Worm (Caenorhabditis elegans) whole organism, young adult: ENCODE data around the gene kreg-1.

Source experiments
- B0336.3 ChIP-seq: fragments of 200-800 bp; sonication (Bioruptor generic); IDR thresholded peaks from 2 replicates; pipeline ENCODE4 v1.3.6; 2022; ENCODE audit warnings: missing genetic modification characterization, missing compliant biosample characterization
- D2030.7 ChIP-seq: fragments of 200-800 bp; sonication (Bioruptor generic); IDR thresholded peaks from 2 replicates; pipeline ENCODE4 v1.3.6; 2022; ENCODE audit warnings: missing genetic modification reagents, missing genetic modification characterization, missing compliant biosample characterization
- F23B12.7 ChIP-seq: sonication (generic microtip); optimal IDR thresholded peaks from 2 replicates; lab custom pipeline; 2017; ENCODE audit warnings: missing genetic modification characterization, mild to moderate bottlenecking, missing compliant biosample characterization, antibody characterized with exemption, moderate library complexity; ENCODE audit not compliant: insufficient read depth
- F37B4.10 ChIP-seq: fragments of 200-800 bp; sonication (Bioruptor generic); IDR thresholded peaks from 2 replicates; pipeline ENCODE4 v1.3.6; 2022; ENCODE audit warnings: missing genetic modification characterization, missing compliant biosample characterization
- K11D2.4 ChIP-seq: fragments of 200-800 bp; sonication (Bioruptor generic); IDR thresholded peaks from 2 replicates; pipeline ENCODE4 v1.3.6; 2022; ENCODE audit warnings: missing genetic modification reagents, missing genetic modification characterization, missing compliant biosample characterization
- aptf-3 ChIP-seq: fragments of 200-800 bp; sonication (Bioruptor generic); IDR thresholded peaks from 2 replicates; pipeline ENCODE4 v1.3.6; 2022; ENCODE audit warnings: missing genetic modification characterization, missing compliant biosample characterization
- atf-7 ChIP-seq: sonication (generic microtip); optimal IDR thresholded peaks from 2 replicates; lab custom pipeline; 2017; ENCODE audit warnings: mild to moderate bottlenecking, missing genetic modification characterization, missing compliant biosample characterization
- attf-3 ChIP-seq: fragments of 200-800 bp; sonication (Bioruptor generic); conservative IDR thresholded peaks from 2 replicates; pipeline ENCODE4 v1.3.6; 2022; ENCODE audit warnings: missing genetic modification reagents, missing genetic modification characterization, missing compliant biosample characterization
- attf-5 ChIP-seq: fragments of 200-800 bp; sonication (Bioruptor generic); optimal IDR thresholded peaks from 2 replicates; lab custom pipeline; 2018; ENCODE audit warnings: mild to moderate bottlenecking, missing genetic modification characterization, missing compliant biosample characterization
- bed-1 ChIP-seq: fragments of 200-800 bp; sonication (Bioruptor generic); IDR thresholded peaks from 2 replicates; pipeline ENCODE4 v1.3.6; 2022; ENCODE audit warnings: missing genetic modification reagents, missing genetic modification characterization, missing compliant biosample characterization
- cebp-1 ChIP-seq, 2 experiments: fragments of 200-800 bp in 1 of 2; sonication (Bioruptor generic) in 1 of 2; sonication (generic microtip) in 1 of 2; IDR thresholded peaks in 1 of 2; optimal IDR thresholded peaks in 1 of 2; 2 replicates each; pipeline versions ENCODE4 v1.3.6 to Lab custom; 2017 to 2022; ENCODE audit warnings: missing compliant biosample characterization in 2 of 2, missing genetic modification characterization in 2 of 2, mild to moderate bottlenecking in 1 of 2, missing genetic modification reagents in 1 of 2, moderate library complexity in 1 of 2
- ceh-100 ChIP-seq: fragments of 200-800 bp; sonication (Bioruptor generic); IDR thresholded peaks from 2 replicates; pipeline ENCODE4 v1.3.6; 2022; ENCODE audit warnings: missing genetic modification reagents, missing genetic modification characterization, missing compliant biosample characterization
- ceh-27 ChIP-seq: fragments of 200-800 bp; sonication (Bioruptor generic); optimal IDR thresholded peaks from 2 replicates; lab custom pipeline; 2018; ENCODE audit warnings: mild to moderate bottlenecking, missing genetic modification characterization, moderate library complexity, missing compliant biosample characterization
- chd-7 ChIP-seq: sonication (generic microtip); optimal IDR thresholded peaks from 2 replicates; lab custom pipeline; 2016; ENCODE audit warnings: mild to moderate bottlenecking, missing genetic modification characterization, moderate library complexity, missing compliant biosample characterization
- egl-44 ChIP-seq: fragments of 200-800 bp; sonication (Bioruptor generic); IDR thresholded peaks from 2 replicates; pipeline ENCODE4 v1.3.6; 2022; ENCODE audit warnings: missing genetic modification reagents, missing genetic modification characterization, missing compliant biosample characterization
- ekl-4 ChIP-seq: fragments of 200-800 bp; sonication (Bioruptor generic); IDR thresholded peaks from 2 replicates; pipeline ENCODE4 v1.3.6; 2022; ENCODE audit warnings: missing genetic modification reagents, missing genetic modification characterization, missing compliant biosample characterization
- fkh-3 ChIP-seq: sonication (generic microtip); optimal IDR thresholded peaks from 2 replicates; lab custom pipeline; 2016; ENCODE audit warnings: mild to moderate bottlenecking, missing genetic modification characterization, missing compliant biosample characterization
- hmg-20 ChIP-seq: fragments of 200-800 bp; sonication (Bioruptor generic); IDR thresholded peaks from 2 replicates; pipeline ENCODE4 v1.3.6; 2022; ENCODE audit warnings: missing genetic modification reagents, missing genetic modification characterization, missing compliant biosample characterization
- hrde-1 ChIP-seq: sonication (generic microtip); optimal IDR thresholded peaks from 2 replicates; lab custom pipeline; 2016; ENCODE audit warnings: missing genetic modification characterization, mild to moderate bottlenecking, missing compliant biosample characterization, moderate library complexity, missing genotype, missing genetic modification reagents, borderline replicate concordance
- hsf-1 ChIP-seq: fragments of 200-800 bp; sonication (Bioruptor generic); IDR thresholded peaks from 2 replicates; pipeline ENCODE4 v1.3.6; 2022; ENCODE audit warnings: missing genetic modification reagents, missing genetic modification characterization, missing compliant biosample characterization
- let-607 ChIP-seq, 2 experiments: fragments of 200-800 bp in 1 of 2; sonication (Bioruptor generic) in 1 of 2; sonication (generic microtip) in 1 of 2; optimal IDR thresholded peaks; 2 replicates each; lab custom pipeline; 2016 to 2018; ENCODE audit warnings: mild to moderate bottlenecking in 2 of 2, missing compliant biosample characterization in 2 of 2, missing genetic modification characterization in 2 of 2, moderate library complexity in 2 of 2, missing genotype in 1 of 2
- lin-26 ChIP-seq: fragments of 200-800 bp; sonication (Bioruptor generic); IDR thresholded peaks from 2 replicates; pipeline ENCODE4 v1.3.6; 2022; ENCODE audit warnings: missing genetic modification reagents, missing genetic modification characterization, missing compliant biosample characterization
- lin-35 ChIP-seq, 3 experiments: fragments of 150-350 bp in 2 of 3; sonication (generic microtip) in 1 of 3; optimal IDR thresholded peaks; 2 replicates each; lab custom pipeline; 2014 to 2018; ENCODE audit warnings: missing biosample characterization in 3 of 3, missing genetic modification characterization in 3 of 3, missing genetic modification reagents in 3 of 3
- lin-40 ChIP-seq: sonication (generic microtip); optimal IDR thresholded peaks from 2 replicates; lab custom pipeline; 2016; ENCODE audit warnings: missing genetic modification characterization, mild to moderate bottlenecking, missing compliant biosample characterization, missing genotype, missing genetic modification reagents
- lsl-1 ChIP-seq: fragments of 200-800 bp; sonication (Bioruptor generic); optimal IDR thresholded peaks from 2 replicates; lab custom pipeline; 2018; ENCODE audit warnings: mild to moderate bottlenecking, missing genetic modification characterization, moderate library complexity, missing compliant biosample characterization
- lsy-27 ChIP-seq: sonication (generic microtip); optimal IDR thresholded peaks from 2 replicates; lab custom pipeline; 2017; ENCODE audit warnings: missing genetic modification characterization, mild to moderate bottlenecking, missing compliant biosample characterization, antibody characterized with exemption, missing genotype, borderline replicate concordance; ENCODE audit not compliant: insufficient read depth
- madf-3 ChIP-seq: fragments of 200-800 bp; sonication (Bioruptor generic); IDR thresholded peaks from 2 replicates; pipeline ENCODE4 v1.3.6; 2022; ENCODE audit warnings: missing genetic modification reagents, missing genetic modification characterization, missing compliant biosample characterization
- madf-6 ChIP-seq: fragments of 200-800 bp; sonication (Bioruptor generic); IDR thresholded peaks from 2 replicates; pipeline ENCODE4 v1.3.6; 2022; ENCODE audit warnings: missing genetic modification reagents, missing genetic modification characterization, missing compliant biosample characterization
- madf-8 ChIP-seq: fragments of 200-800 bp; sonication (Bioruptor generic); conservative IDR thresholded peaks from 2 replicates; pipeline ENCODE4 v1.3.6; 2022; ENCODE audit warnings: missing genetic modification reagents, missing genetic modification characterization, missing compliant biosample characterization
- nfyb-1 ChIP-seq: fragments of 200-800 bp; sonication (Bioruptor generic); IDR thresholded peaks from 2 replicates; pipeline ENCODE4 v1.3.6; 2022; ENCODE audit warnings: missing genetic modification reagents, missing genetic modification characterization, missing compliant biosample characterization
- nhr-80 ChIP-seq: sonication (generic microtip); optimal IDR thresholded peaks from 2 replicates; lab custom pipeline; 2016; ENCODE audit warnings: missing genetic modification characterization, missing compliant biosample characterization
- nhr-90 ChIP-seq: sonication (generic microtip); optimal IDR thresholded peaks from 2 replicates; lab custom pipeline; 2016; ENCODE audit warnings: missing genotype, mild to moderate bottlenecking, missing genetic modification characterization, missing compliant biosample characterization
- pbrm-1 ChIP-seq: fragments of 200-800 bp; sonication (Bioruptor generic); IDR thresholded peaks from 2 replicates; pipeline ENCODE4 v1.3.6; 2022; ENCODE audit warnings: missing genetic modification reagents, missing genetic modification characterization, missing compliant biosample characterization
- pha-4 ChIP-seq: fragments of 150-350 bp; sonication (generic microtip); optimal IDR thresholded peaks from 2 replicates; lab custom pipeline; 2014; ENCODE audit warnings: missing biosample characterization, missing genetic modification reagents, missing genetic modification characterization
- snpc-4 ChIP-seq, 5 experiments: fragments of 150-350 bp in 1 of 5; sonication (generic microtip) in 4 of 5; optimal IDR thresholded peaks; 2 replicates each; lab custom pipeline; 2014 to 2018; ENCODE audit warnings: missing genetic modification characterization in 5 of 5, missing biosample characterization in 3 of 5, antibody characterized with exemption in 2 of 5, mild to moderate bottlenecking in 2 of 5, missing compliant biosample characterization in 2 of 5, missing genotype in 2 of 5, moderate library complexity in 2 of 5, missing genetic modification reagents in 1 of 5
- somi-1 ChIP-seq: fragments of 200-800 bp; sonication (Bioruptor generic); optimal IDR thresholded peaks from 2 replicates; lab custom pipeline; 2018; ENCODE audit warnings: mild to moderate bottlenecking, missing genetic modification characterization, missing compliant biosample characterization
- tbp1 ChIP-seq: fragments of 200-800 bp; sonication (Bioruptor generic); optimal IDR thresholded peaks from 2 replicates; lab custom pipeline; 2018; ENCODE audit warnings: mild to moderate bottlenecking, missing genetic modification characterization, missing compliant biosample characterization
- tbx-9 ChIP-seq: sonication (generic microtip); optimal IDR thresholded peaks from 2 replicates; lab custom pipeline; 2016; ENCODE audit warnings: borderline replicate concordance, missing genetic modification characterization, inconsistent platforms, missing compliant biosample characterization
- unc-62 ChIP-seq: fragments of 150-350 bp; optimal IDR thresholded peaks from 2 replicates; lab custom pipeline; 2014; ENCODE audit warnings: missing biosample characterization, missing genetic modification reagents, missing genetic modification characterization
- ztf-26 ChIP-seq: sonication (generic microtip); optimal IDR thresholded peaks from 2 replicates; lab custom pipeline; 2017; ENCODE audit warnings: missing genetic modification characterization, missing compliant biosample characterization
- ztf-3 ChIP-seq: fragments of 200-800 bp; sonication (Bioruptor generic); optimal IDR thresholded peaks from 2 replicates; lab custom pipeline; 2018; ENCODE audit warnings: mild to moderate bottlenecking, missing genetic modification characterization, missing compliant biosample characterization

Gene kreg-1

DNA sequence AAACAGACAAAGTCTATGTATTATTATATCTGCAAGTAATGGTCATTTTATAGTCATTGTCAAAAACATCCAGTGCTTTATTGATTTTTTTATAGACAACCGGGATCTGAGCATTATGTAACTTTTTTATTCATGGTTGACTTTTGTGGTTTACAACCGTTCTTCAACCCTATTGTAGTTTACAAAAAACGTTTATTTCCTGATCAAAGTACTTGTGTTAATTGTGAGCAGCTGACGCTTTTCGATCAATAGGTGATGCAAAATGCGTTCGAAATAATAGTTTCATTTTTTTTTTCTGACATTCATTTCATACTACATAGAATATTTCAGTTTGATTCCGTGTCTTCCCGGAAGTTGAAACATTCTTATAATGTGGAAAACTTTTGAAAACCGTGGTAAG is 36.8 kb upstream of the kreg-1 start, which contains the start of the genes K09E2.2 and K09E2.3:
Gene K09E2.2, plus strand, starts transcription at position 301 of the 400 bp plus-strand sequence.
Gene K09E2.3, plus strand, starts transcription at position 325 of the 400 bp plus-strand sequence.
- TF ChIP-seq lsy-27 (tag; lab: Kevin White, UChicago) (no peak), K11D2.4 (GFP tag; lab: Robert Waterston, UW) (no peak), D2030.7 (no peak), hmg-20 (no peak), madf-6 (GFP tag; lab: Robert Waterston, UW) (no peak), fkh-3 (tag; lab: Kevin White, UChicago) (no peak), attf-3 (GFP tag; lab: Robert Waterston, UW) (no peak), ceh-27 (GFP tag; lab: Kevin White, UChicago) (no peak), F37B4.10 (GFP tag; lab: Robert Waterston, UW) (no peak), attf-5 (GFP tag; lab: Kevin White, UChicago) (no peak), lin-40 (no peak), hsf-1 (no peak), ekl-4 (GFP tag; lab: Robert Waterston, UW) (no peak), madf-3 (no peak), bed-1 (GFP tag; lab: Robert Waterston, UW) (no peak), atf-7 (no peak), snpc-4 (GFP tag; optimal IDR thresholded peaks at IDR 0.05; lab: Kevin White, UChicago) (no peak), snpc-4 (tag; optimal IDR thresholded peaks at IDR 0.05; lab: Kevin White, UChicago) (no peak), pbrm-1 (GFP tag; lab: Robert Waterston, UW) (no peak), madf-8 (GFP tag; lab: Robert Waterston, UW) (no peak)

DNA sequence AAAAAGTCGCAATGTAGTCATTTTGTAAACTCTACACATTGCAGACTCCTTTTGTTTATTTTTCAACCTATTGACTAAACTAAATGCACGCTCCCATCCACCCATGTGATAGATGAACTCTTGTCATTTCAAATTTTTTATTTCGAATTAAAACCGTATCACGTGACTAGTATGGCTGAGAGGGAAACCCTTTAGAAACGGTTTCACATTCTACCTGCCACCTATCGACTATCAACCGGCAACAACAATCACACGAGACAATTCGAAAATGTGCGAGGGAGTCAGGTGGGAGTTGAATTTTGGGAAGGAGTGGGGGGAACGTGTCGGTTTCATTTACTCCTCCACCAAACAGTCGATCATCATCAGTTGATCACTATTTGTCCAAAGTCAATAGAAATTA is 35.0 kb upstream of the kreg-1 start:
- peak; percentile 24 for TF ChIP-seq nhr-90 (tag; lab: Kevin White, UChicago)
- TF ChIP-seq somi-1 (GFP tag; lab: Kevin White, UChicago), result peak; percentile 76
- peak; percentile 70 for TF ChIP-seq attf-5 (GFP tag; lab: Kevin White, UChicago)
- peak; percentile 29 for TF ChIP-seq tbp1 (GFP tag; lab: Kevin White, UChicago)
- no peak for TF ChIP-seq lsl-1 (GFP tag; lab: Kevin White, UChicago)
- TF ChIP-seq pha-4 (tag; lab: Kevin White, UChicago), result peak; percentile 73
- peak; percentile 87 for TF ChIP-seq nhr-80 (tag; lab: Kevin White, UChicago)
- TF ChIP-seq egl-44 (GFP tag; lab: Robert Waterston, UW), result 0 out of 2 replicates have a peak, but pooled peaks have one; percentile 45
- TF ChIP-seq B0336.3 (GFP tag; lab: Robert Waterston, UW), result peak; percentile 34; the same call in 1 of the 2 replicates
- no peak for TF ChIP-seq tbx-9 (tag; lab: Kevin White, UChicago)
- TF ChIP-seq let-607 (tag; optimal IDR thresholded peaks at IDR 0.05; lab: Kevin White, UChicago), result peak in 1 of 2 experiments; percentile 5
- peak; percentile 70 for TF ChIP-seq unc-62 (GFP tag; lab: Kevin White, UChicago)
- no peak for TF ChIP-seq ztf-3 (GFP tag; lab: Kevin White, UChicago)
- peak; percentile 18 for TF ChIP-seq F23B12.7
- no peak for TF ChIP-seq hrde-1 (tag; lab: Kevin White, UChicago)
- TF ChIP-seq cebp-1 (GFP tag; IDR thresholded peaks at IDR 0.05; lab: Robert Waterston, UW), result 0 out of 2 replicates have a peak, but pooled peaks have one; percentile 20
- TF ChIP-seq cebp-1 (tag; optimal IDR thresholded peaks at IDR 0.05; lab: Kevin White, UChicago), result peak; percentile 82
- TF ChIP-seq ceh-100 (GFP tag; lab: Robert Waterston, UW), result no peak
- peak; percentile 65 for TF ChIP-seq lin-40
- TF ChIP-seq aptf-3 (GFP tag; lab: Robert Waterston, UW), result no peak
- TF ChIP-seq madf-3, result no peak
- no peak for TF ChIP-seq nfyb-1 (GFP tag; lab: Robert Waterston, UW)
- TF ChIP-seq lin-35 (GFP tag; optimal IDR thresholded peaks at IDR 0.05; lab: Kevin White, UChicago), result no peak
- peak; percentile 14 for TF ChIP-seq chd-7 (tag; lab: Kevin White, UChicago)
- no peak; the same call in 1 of the 2 replicates for TF ChIP-seq K11D2.4 (GFP tag; lab: Robert Waterston, UW)
- peak; percentile 54; the same call in 1 of the 2 replicates for TF ChIP-seq lin-26 (GFP tag; lab: Robert Waterston, UW)
- TF ChIP-seq ztf-26 (tag; lab: Kevin White, UChicago), result peak; percentile 72
- TF ChIP-seq atf-7, result peak; percentile 31
